Worm (Caenorhabditis elegans) whole organism, L1 larva: ENCODE results near the gene alg-4.

Experiments used
- C16A3.4 ChIP-seq: fragments of 150-350 bp; optimal IDR thresholded peaks from 2 replicates; lab custom pipeline; 2014; ENCODE audit warnings: missing biosample characterization, missing genetic modification characterization
- C34B4.2 ChIP-seq: sonication (generic microtip); optimal IDR thresholded peaks from 2 replicates; lab custom pipeline; 2017; ENCODE audit warnings: mild to moderate bottlenecking, missing genetic modification characterization, missing compliant biosample characterization
- F16B12.6 ChIP-seq: fragments of 150-350 bp; optimal IDR thresholded peaks from 2 replicates; lab custom pipeline; 2014; ENCODE audit warnings: missing biosample characterization, missing genetic modification characterization
- aha-1 ChIP-seq: fragments of 150-350 bp; optimal IDR thresholded peaks from 2 replicates; lab custom pipeline; 2014; ENCODE audit warnings: missing biosample characterization, missing genetic modification characterization
- aly-2 ChIP-seq: fragments of 150-350 bp; optimal IDR thresholded peaks from 2 replicates; lab custom pipeline; 2014; ENCODE audit warnings: missing biosample characterization, missing genetic modification characterization
- ama-1 ChIP-seq: fragments of 150-350 bp; optimal IDR thresholded peaks from 2 replicates; lab custom pipeline; 2014
- blmp-1 ChIP-seq: fragments of 150-350 bp; optimal IDR thresholded peaks from 2 replicates; lab custom pipeline; 2014; ENCODE audit warnings: missing biosample characterization, missing genetic modification characterization
- ces-1 ChIP-seq: fragments of 150-350 bp; optimal IDR thresholded peaks from 2 replicates; lab custom pipeline; 2014; ENCODE audit warnings: missing biosample characterization, missing genetic modification reagents, missing genetic modification characterization
- efl-1 ChIP-seq, 4 experiments: fragments of 150-350 bp; optimal IDR thresholded peaks in 3 of 4; peaks in 1 of 4; 1 replicate in 1 of 4; 2 replicates in 3 of 4; lab custom pipeline; 2014; ENCODE audit warnings: missing biosample characterization in 2 of 4, missing genetic modification characterization in 2 of 4, missing genetic modification reagents in 2 of 4
- efl-3 ChIP-seq: fragments of 200-800 bp; sonication (Bioruptor generic); optimal IDR thresholded peaks from 2 replicates; lab custom pipeline; 2018; ENCODE audit warnings: mild to moderate bottlenecking, missing genetic modification characterization, missing compliant biosample characterization
- egl-13 ChIP-seq: sonication (generic microtip); optimal IDR thresholded peaks from 2 replicates; lab custom pipeline; 2016; ENCODE audit warnings: missing genotype, missing genetic modification reagents, missing genetic modification characterization, missing compliant biosample characterization
- egl-27 ChIP-seq, 2 experiments: fragments of 150-350 bp in 1 of 2; sonication (generic microtip); optimal IDR thresholded peaks; 3 replicates each; lab custom pipeline; 2017 to 2018; ENCODE audit warnings: missing biosample characterization in 2 of 2, missing genetic modification characterization in 2 of 2, missing genetic modification reagents in 2 of 2
- elt-2 ChIP-seq: sonication (generic microtip); optimal IDR thresholded peaks from 2 replicates; lab custom pipeline; 2016; ENCODE audit warnings: missing genetic modification characterization, mild to moderate bottlenecking, inconsistent platforms, missing compliant biosample characterization, missing genetic modification reagents
- elt-3 ChIP-seq, 6 experiments: fragments of 150-350 bp in 1 of 6; sonication (generic microtip); optimal IDR thresholded peaks; 2 replicates each; lab custom pipeline; 2017 to 2018; ENCODE audit warnings: missing biosample characterization in 6 of 6, missing genetic modification characterization in 6 of 6, inconsistent platforms in 1 of 6
- ets-5 ChIP-seq: fragments of 200-800 bp; sonication (Bioruptor generic); IDR thresholded peaks from 2 replicates; pipeline ENCODE4 v1.3.6; 2022; ENCODE audit warnings: missing genetic modification characterization, missing compliant biosample characterization
- fos-1 ChIP-seq: fragments of 150-350 bp; optimal IDR thresholded peaks from 2 replicates; lab custom pipeline; 2014; ENCODE audit warnings: missing biosample characterization, missing genetic modification characterization
- lin-35 ChIP-seq, 2 experiments: fragments of 150-350 bp; optimal IDR thresholded peaks; 2 replicates each; lab custom pipeline; 2014; ENCODE audit warnings: missing biosample characterization in 2 of 2, missing genetic modification characterization in 2 of 2, missing genetic modification reagents in 2 of 2
- lir-3 ChIP-seq: sonication (generic microtip); optimal IDR thresholded peaks from 2 replicates; lab custom pipeline; 2016; ENCODE audit warnings: mild to moderate bottlenecking, missing genetic modification characterization, moderate library complexity, missing compliant biosample characterization; ENCODE audit not compliant: poor library complexity
- lsy-2 ChIP-seq, 2 experiments: fragments of 150-350 bp; optimal IDR thresholded peaks; 2 replicates each; lab custom pipeline; 2014; ENCODE audit warnings: missing biosample characterization in 2 of 2, missing genetic modification characterization in 2 of 2
- nhr-12 ChIP-seq: sonication (generic microtip); optimal IDR thresholded peaks from 2 replicates; lab custom pipeline; 2017; ENCODE audit warnings: missing biosample characterization, missing genetic modification characterization
- nhr-20 ChIP-seq: sonication (generic microtip); optimal IDR thresholded peaks from 2 replicates; lab custom pipeline; 2016; ENCODE audit warnings: mild to moderate bottlenecking, missing genetic modification characterization, missing compliant biosample characterization
- nhr-237 ChIP-seq: fragments of 150-350 bp; optimal IDR thresholded peaks from 2 replicates; lab custom pipeline; 2014; ENCODE audit warnings: missing biosample characterization, missing genetic modification characterization
- nhr-47 ChIP-seq: sonication (generic microtip); optimal IDR thresholded peaks from 2 replicates; lab custom pipeline; 2016; ENCODE audit warnings: mild to moderate bottlenecking, missing genetic modification characterization, moderate library complexity, missing compliant biosample characterization
- nhr-71 ChIP-seq: sonication (generic microtip); optimal IDR thresholded peaks from 2 replicates; lab custom pipeline; 2016; ENCODE audit warnings: mild to moderate bottlenecking, missing genetic modification characterization, moderate library complexity, missing compliant biosample characterization
- nhr-76 ChIP-seq: sonication (generic microtip); optimal IDR thresholded peaks from 2 replicates; lab custom pipeline; 2017; ENCODE audit warnings: missing biosample characterization, missing genetic modification characterization
- pax-3 ChIP-seq: fragments of 200-800 bp; sonication (Bioruptor generic); optimal IDR thresholded peaks from 2 replicates; lab custom pipeline; 2018; ENCODE audit warnings: mild to moderate bottlenecking, missing genetic modification characterization, moderate library complexity, missing compliant biosample characterization
- pqm-1 ChIP-seq: sonication (generic microtip); optimal IDR thresholded peaks from 3 replicates; lab custom pipeline; 2017; ENCODE audit warnings: missing biosample characterization, missing genetic modification characterization
- rnt-1 ChIP-seq: sonication (generic microtip); optimal IDR thresholded peaks from 2 replicates; lab custom pipeline; 2016; ENCODE audit warnings: mild to moderate bottlenecking, missing genetic modification characterization, moderate library complexity, missing compliant biosample characterization
- snu-23 ChIP-seq: sonication (generic microtip); optimal IDR thresholded peaks from 2 replicates; lab custom pipeline; 2016; ENCODE audit warnings: missing genetic modification characterization, missing compliant biosample characterization
- sptf-1 ChIP-seq: fragments of 150-350 bp; optimal IDR thresholded peaks from 2 replicates; lab custom pipeline; 2014; ENCODE audit warnings: missing biosample characterization, missing genetic modification characterization
- sup-37 ChIP-seq: fragments of 200-800 bp; sonication (Bioruptor generic); optimal IDR thresholded peaks from 2 replicates; lab custom pipeline; 2018; ENCODE audit warnings: mild to moderate bottlenecking, missing genetic modification characterization, missing compliant biosample characterization
- swsn-7 ChIP-seq: sonication (generic microtip); optimal IDR thresholded peaks from 2 replicates; lab custom pipeline; 2016; ENCODE audit warnings: missing genetic modification characterization, missing compliant biosample characterization
- unc-130 ChIP-seq: fragments of 150-350 bp; optimal IDR thresholded peaks from 2 replicates; lab custom pipeline; 2017; ENCODE audit warnings: missing biosample characterization, missing genetic modification characterization, inconsistent platforms
- xbp-1 ChIP-seq: sonication (generic microtip); optimal IDR thresholded peaks from 2 replicates; lab custom pipeline; 2016; ENCODE audit warnings: missing genetic modification characterization, missing compliant biosample characterization
- zag-1 ChIP-seq: fragments of 150-350 bp; optimal IDR thresholded peaks from 2 replicates; lab custom pipeline; 2014; ENCODE audit warnings: missing biosample characterization, missing genetic modification characterization

The alg-4 gene

DNA sequence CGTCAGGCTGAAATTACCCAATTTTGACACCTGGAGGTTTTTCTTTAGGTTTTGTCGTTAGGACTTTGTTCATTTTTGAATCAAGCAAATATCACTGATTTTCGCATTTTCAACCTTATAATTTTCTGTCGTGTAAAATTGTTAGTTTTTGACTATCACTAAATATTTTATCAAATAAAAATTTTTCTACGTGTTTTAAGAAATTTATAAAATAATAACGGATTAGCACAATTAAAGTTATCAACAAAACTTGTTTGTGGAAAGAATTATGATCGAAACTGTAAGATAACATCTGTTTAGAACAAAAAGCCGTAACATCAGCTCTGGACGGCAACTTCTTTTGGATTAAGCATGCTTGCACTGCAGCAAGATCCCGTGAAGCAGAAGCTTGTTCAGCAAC is 31.6 kb upstream of the alg-4 start, which contains the start of gene cbp-2:
TSS of gene cbp-2 (plus strand) at position 301 of the 400 bp plus-strand sequence.
- TF ChIP-seq nhr-12 (tag; lab: Kevin White, UChicago) = no peak
- TF ChIP-seq pax-3 (tag; lab: Kevin White, UChicago) = no peak
- TF ChIP-seq nhr-20 = no peak
- no peak for TF ChIP-seq aly-2
- TF ChIP-seq zag-1 (tag; lab: Kevin White, UChicago) = no peak
- no peak for TF ChIP-seq nhr-76 (tag; lab: Kevin White, UChicago)
- no peak for TF ChIP-seq nhr-71 (tag; lab: Kevin White, UChicago)
- no peak for TF ChIP-seq egl-27 (tag; optimal IDR thresholded peaks at IDR 0.05; lab: Kevin White, UChicago)
- no peak for TF ChIP-seq egl-13 (tag; lab: Kevin White, UChicago)
- TF ChIP-seq ama-1 (lab: Kevin White, UChicago) = no peak
- no peak for TF ChIP-seq C16A3.4 (tag; lab: Kevin White, UChicago)

ce11 chrIII:9922310-9922709 is 31.1 kb upstream of the alg-4 start:
- TF ChIP-seq zag-1 (tag; lab: Kevin White, UChicago) (no peak), C34B4.2 (tag; lab: Kevin White, UChicago) (no peak), elt-3 (tag; optimal IDR thresholded peaks at IDR 0.05; lab: Kevin White, UChicago) (no peak), ets-5 (GFP tag; lab: Robert Waterston, UW) (no peak), F16B12.6 (tag; lab: Kevin White, UChicago) (no peak), nhr-237 (no peak), C16A3.4 (tag; lab: Kevin White, UChicago) (no peak), lir-3 (tag; lab: Kevin White, UChicago) (no peak), pqm-1 (tag; lab: Kevin White, UChicago) (no peak), sup-37 (GFP tag; lab: Kevin White, UChicago) (no peak)

DNA sequence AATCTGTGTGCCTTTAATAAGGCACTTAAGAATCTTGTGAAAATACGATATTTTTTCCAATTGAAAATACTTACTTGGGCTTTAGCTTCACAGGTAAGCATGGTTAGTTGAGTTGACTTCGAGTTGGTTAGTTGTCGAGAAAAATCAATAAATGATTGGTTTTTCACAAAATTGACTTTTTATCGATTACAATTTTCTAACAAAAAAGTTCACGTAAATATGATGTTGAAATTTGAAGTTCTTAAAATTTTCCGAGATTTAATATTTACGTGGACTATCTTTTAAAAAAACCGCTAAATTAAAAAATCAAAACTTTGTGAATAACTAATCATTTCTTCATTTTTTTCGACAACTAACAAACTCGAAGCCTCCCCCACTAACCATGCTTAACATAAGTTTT is 29.5 kb upstream of the alg-4 start, which contains the start of gene F40F12.3:
TSS of gene F40F12.3 (minus strand) at position 101 of the 400 bp plus-strand sequence.
- no peak for TF ChIP-seq swsn-7 (tag; lab: Kevin White, UChicago)
- TF ChIP-seq nhr-47 (tag; lab: Kevin White, UChicago) = no peak
- TF ChIP-seq xbp-1 (tag; lab: Kevin White, UChicago) = no peak
- no peak for TF ChIP-seq unc-130 (tag; lab: Kevin White, UChicago)
- TF ChIP-seq fos-1 (tag; lab: Kevin White, UChicago) = no peak
- no peak for TF ChIP-seq lsy-2 (tag; optimal IDR thresholded peaks at IDR 0.05; lab: Kevin White, UChicago)
- no peak for TF ChIP-seq snu-23 (GFP tag; lab: Kevin White, UChicago)
- no peak for TF ChIP-seq rnt-1 (tag; lab: Kevin White, UChicago)
- TF ChIP-seq lir-3 (tag; lab: Kevin White, UChicago) = no peak

DNA sequence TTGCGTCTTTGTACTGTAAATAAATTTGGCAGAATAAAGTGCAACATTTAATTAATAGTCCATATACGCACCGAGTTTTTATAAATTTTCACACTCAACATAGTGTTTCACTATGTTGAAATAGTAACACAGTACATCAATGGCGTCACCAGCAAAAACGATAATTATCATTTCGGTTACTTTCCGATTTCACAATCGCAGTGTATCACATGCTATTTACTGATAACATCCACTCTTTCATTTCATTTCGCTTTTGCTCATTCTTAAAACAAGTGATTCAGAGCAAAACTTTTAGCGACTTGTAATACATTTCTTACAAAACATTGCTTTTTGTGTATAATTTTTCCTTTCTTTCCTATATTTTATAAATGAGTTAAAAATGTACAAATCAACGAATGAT is 22.5 kb upstream of the alg-4 start, which contains the start of gene cbp-3:
TSS of gene cbp-3 (plus strand) at position 272 of the 400 bp plus-strand sequence.
- TF ChIP-seq sptf-1 (tag; lab: Kevin White, UChicago) (no peak), lin-35 (GFP tag; optimal IDR thresholded peaks at IDR 0.05; lab: Kevin White, UChicago) (peak in 1 of 2 experiments; percentile 41), aha-1 (tag; lab: Kevin White, UChicago) (no peak), elt-2 (tag; lab: Kevin White, UChicago) (peak; percentile 28), pqm-1 (tag; lab: Kevin White, UChicago) (peak; percentile 75)

DNA sequence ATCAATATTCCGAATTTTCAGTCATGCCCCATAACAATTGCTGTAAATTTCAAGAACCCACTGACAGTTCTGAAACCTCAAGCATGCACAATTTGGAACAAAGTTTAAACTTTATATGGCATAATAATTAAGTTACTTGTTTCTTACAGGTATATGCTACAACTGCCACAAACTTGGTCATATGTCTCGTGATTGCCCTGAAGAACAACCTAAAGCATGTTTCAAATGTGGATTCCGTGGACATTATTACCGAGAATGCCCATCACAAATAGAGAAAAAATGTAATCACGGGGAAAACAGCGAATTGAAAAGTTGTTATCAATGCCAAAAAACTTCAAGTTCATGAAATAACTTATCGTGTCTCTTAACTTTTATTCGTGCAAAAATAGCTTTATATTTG is 21.8 kb upstream of the alg-4 start:
- TF ChIP-seq efl-1 (optimal IDR thresholded peaks at IDR 0.05; lab: Kevin White, UChicago) (no peak), efl-1 (GFP tag; optimal IDR thresholded peaks at IDR 0.05 in 1 of 2; lab: Kevin White, UChicago) (peak in 1 of 2 experiments; percentile 44), blmp-1 (tag; lab: Kevin White, UChicago) (peak; percentile 16), efl-3 (GFP tag; lab: Kevin White, UChicago) (no peak), elt-2 (tag; lab: Kevin White, UChicago) (peak; percentile 22), ces-1 (no peak), lin-35 (GFP tag; optimal IDR thresholded peaks at IDR 0.05; lab: Kevin White, UChicago) (peak in 1 of 2 experiments; percentile 54), unc-130 (tag; lab: Kevin White, UChicago) (peak; percentile 11), pax-3 (tag; lab: Kevin White, UChicago) (no peak), elt-3 (tag; optimal IDR thresholded peaks at IDR 0.05; lab: Kevin White, UChicago) (peak in 1 of 6 experiments; percentile 25)
